Fruit fly (Drosophila melanogaster): ENCODE measurements around the gene Marcal1.

DNA sequence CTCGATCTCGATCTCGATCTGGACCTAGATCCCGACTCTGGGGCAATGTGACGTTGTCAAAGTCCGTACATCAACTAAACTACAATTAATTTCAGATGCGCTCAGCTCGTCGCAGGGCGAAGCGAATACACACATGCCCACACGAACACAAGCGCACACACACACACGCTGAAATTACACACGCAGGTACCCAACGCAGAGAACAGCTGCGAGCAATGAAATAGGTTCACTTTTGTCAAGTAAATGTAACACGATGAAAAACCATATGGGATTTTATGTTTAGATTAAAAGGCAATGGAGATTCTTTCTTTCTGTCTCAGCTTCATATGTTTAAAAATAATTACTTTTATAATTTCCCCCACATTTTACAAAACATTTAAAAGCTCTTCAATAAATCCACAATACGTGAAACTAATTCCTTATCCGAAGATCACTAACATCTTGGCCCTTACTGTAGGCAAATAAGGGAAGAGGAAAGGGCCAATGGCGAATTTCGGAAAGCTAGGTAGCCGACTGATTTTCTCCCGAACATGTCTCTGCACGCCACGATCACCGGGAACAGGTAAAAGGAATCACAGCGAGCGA, 45.1 kb downstream of the Marcal1 start:
- TF ChIP-seq CG12605 (GFP tag; IDR thresholded peaks at IDR 0.05) (peak; percentile 59; the same call in 1 of the 2 replicates), Ets98B (GFP tag; IDR thresholded peaks at IDR 0.05) (peak; percentile 66), CG17806 (tag; optimal IDR thresholded peaks at IDR 0.05) (peak; percentile 83), rn (GFP tag; IDR thresholded peaks at IDR 0.05) (0 out of 2 replicates have a peak, but pooled peaks have one; percentile 7), EcR (GFP tag; optimal IDR thresholded peaks at IDR 0.05) (peak; percentile 47), Pif1B (GFP tag; optimal IDR thresholded peaks at IDR 0.05) (peak; percentile 85), CG34367 (tag; optimal IDR thresholded peaks at IDR 0.05) (peak; percentile 85), CG15710 (tag; optimal IDR thresholded peaks at IDR 0.05) (peak; percentile 93), CG14655 (GFP tag; optimal IDR thresholded peaks at IDR 0.05) (peak; percentile 84), gl (tag; optimal IDR thresholded peaks at IDR 0.05) (peak; percentile 66), Pif1A (GFP tag; optimal IDR thresholded peaks at IDR 0.05) (peak; percentile 87), CG8159 (tag; optimal IDR thresholded peaks at IDR 0.05) (peak; percentile 91)
